Worm (Caenorhabditis elegans) whole organism, midembryonic: Measurements from ENCODE around the gene B0457.6.

ENCODE experiments used
- T22C8.4 ChIP-seq: fragments of 200-800 bp; sonication (Bioruptor generic); IDR thresholded peaks from 2 replicates; pipeline ENCODE4 v1.3.6; 2022; ENCODE audit warnings: missing genetic modification characterization, missing compliant biosample characterization
- cog-1 ChIP-seq: sonication (generic microtip); optimal IDR thresholded peaks from 2 replicates; lab custom pipeline; 2016; ENCODE audit warnings: missing genetic modification characterization, missing compliant biosample characterization
- klf-2 ChIP-seq: fragments of 200-800 bp; sonication (Bioruptor generic); conservative IDR thresholded peaks from 2 replicates; pipeline ENCODE4 v1.3.6; 2022; ENCODE audit warnings: missing genetic modification reagents, missing genetic modification characterization, missing compliant biosample characterization
- ref-1 ChIP-seq: fragments of 200-800 bp; sonication (Bioruptor generic); conservative IDR thresholded peaks from 2 replicates; pipeline ENCODE4 v1.3.6; 2022; ENCODE audit warnings: missing genetic modification reagents, missing genetic modification characterization, missing compliant biosample characterization
- ztf-23 ChIP-seq: fragments of 200-800 bp; sonication (Bioruptor generic); IDR thresholded peaks from 2 replicates; pipeline ENCODE4 v1.3.6; 2022; ENCODE audit warnings: missing genetic modification reagents, missing genetic modification characterization, missing compliant biosample characterization
- ztf-29 ChIP-seq: fragments of 200-800 bp; sonication (Bioruptor generic); IDR thresholded peaks from 2 replicates; pipeline ENCODE4 v1.3.6; 2022; ENCODE audit warnings: missing genetic modification reagents, missing genetic modification characterization, missing compliant biosample characterization

DNA sequence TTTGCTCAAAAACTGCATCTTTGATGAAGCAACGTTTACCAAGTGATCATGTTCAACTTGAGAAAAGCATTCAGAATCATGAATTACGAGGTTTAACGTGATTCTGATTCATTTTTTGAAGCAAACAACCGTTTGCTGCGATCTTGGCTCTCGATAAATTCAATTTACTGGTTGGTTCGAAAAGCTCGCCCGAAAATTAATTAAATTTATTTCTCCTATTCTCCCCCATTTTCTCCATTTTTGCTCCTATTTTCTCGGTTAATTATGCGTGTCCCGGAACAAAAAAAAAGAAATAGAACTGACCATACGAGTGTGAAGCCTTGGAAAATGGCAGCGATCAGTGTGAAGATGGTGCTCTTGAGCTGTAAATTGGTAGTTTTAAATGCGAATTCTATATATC, 34.7 kb downstream of the B0457.6 start:
- no peak for TF ChIP-seq ref-1 (GFP tag; lab: Robert Waterston, UW)
- TF ChIP-seq ztf-29 (GFP tag; lab: Robert Waterston, UW), result no peak
- no peak for TF ChIP-seq T22C8.4 (GFP tag; lab: Robert Waterston, UW)
- no peak for TF ChIP-seq klf-2 (GFP tag; lab: Robert Waterston, UW)
- TF ChIP-seq cog-1, result no peak
- no peak for TF ChIP-seq ztf-23 (GFP tag; lab: Robert Waterston, UW)
